Worm (Caenorhabditis elegans): Measurements from ENCODE around the gene str-162.

str-162 gene

DNA sequence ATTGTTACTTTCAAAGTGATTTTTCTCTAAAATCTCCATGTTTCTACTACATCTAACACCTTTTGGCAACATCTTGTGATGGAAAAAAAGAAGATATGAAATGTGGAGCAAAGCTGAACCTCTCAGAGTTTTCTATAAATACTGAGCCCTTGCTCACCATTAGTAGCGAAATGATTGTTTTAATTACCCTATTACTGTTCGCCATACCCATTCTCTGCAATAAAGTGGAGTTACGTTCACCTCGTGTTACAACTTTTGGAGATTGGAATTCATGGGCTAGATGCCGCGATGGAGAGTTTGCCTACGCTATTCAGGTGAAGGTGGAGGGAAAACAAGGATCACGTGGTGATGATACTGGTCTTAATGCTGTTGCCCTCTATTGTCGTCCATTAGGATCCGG, 28.4 kb upstream of the str-162 start, which contains the start of gene txt-3:
TSS of gene txt-3 (plus strand) at position 125 of the 400 bp plus-strand sequence.
- no peak for TF ChIP-seq ztf-4 (tag; optimal IDR thresholded peaks at IDR 0.05)
- TF ChIP-seq mdl-1 (tag; optimal IDR thresholded peaks at IDR 0.05), result no peak
- no peak for TF ChIP-seq nhr-43 (tag; optimal IDR thresholded peaks at IDR 0.05; ENCODE audit: poor library complexity, severe bottlenecking)
- no peak for TF ChIP-seq nfya-1 (tag; optimal IDR thresholded peaks at IDR 0.05; ENCODE audit: insufficient read depth)
- no peak for TF ChIP-seq R02D3.7 (tag; optimal IDR thresholded peaks at IDR 0.05)
- TF ChIP-seq pqm-1 (tag; optimal IDR thresholded peaks at IDR 0.05), result no peak
- no peak for TF ChIP-seq elt-3 (tag; optimal IDR thresholded peaks at IDR 0.05)
- TF ChIP-seq nhr-76 (tag; optimal IDR thresholded peaks at IDR 0.05), result no peak
- TF ChIP-seq ceh-16 (tag; optimal IDR thresholded peaks at IDR 0.05), result no peak
- no peak for TF ChIP-seq ceh-28 (tag; optimal IDR thresholded peaks at IDR 0.05)
- TF ChIP-seq nhr-12 (tag; optimal IDR thresholded peaks at IDR 0.05), result no peak
- no peak for TF ChIP-seq eor-1 (tag; optimal IDR thresholded peaks at IDR 0.05)
- TF ChIP-seq unc-62 (GFP tag; optimal IDR thresholded peaks at IDR 0.05), result no peak
- TF ChIP-seq fkh-2 (tag; optimal IDR thresholded peaks at IDR 0.05), result no peak
- TF ChIP-seq skn-1 (tag; optimal IDR thresholded peaks at IDR 0.05), result no peak
- TF ChIP-seq ztf-11 (tag; optimal IDR thresholded peaks at IDR 0.05), result no peak
- TF ChIP-seq daf-12 (tag; optimal IDR thresholded peaks at IDR 0.05), result no peak
- no peak for TF ChIP-seq nhr-237 (tag; optimal IDR thresholded peaks at IDR 0.05)
- no peak for TF ChIP-seq nhr-25 (tag; optimal IDR thresholded peaks at IDR 0.05)

DNA sequence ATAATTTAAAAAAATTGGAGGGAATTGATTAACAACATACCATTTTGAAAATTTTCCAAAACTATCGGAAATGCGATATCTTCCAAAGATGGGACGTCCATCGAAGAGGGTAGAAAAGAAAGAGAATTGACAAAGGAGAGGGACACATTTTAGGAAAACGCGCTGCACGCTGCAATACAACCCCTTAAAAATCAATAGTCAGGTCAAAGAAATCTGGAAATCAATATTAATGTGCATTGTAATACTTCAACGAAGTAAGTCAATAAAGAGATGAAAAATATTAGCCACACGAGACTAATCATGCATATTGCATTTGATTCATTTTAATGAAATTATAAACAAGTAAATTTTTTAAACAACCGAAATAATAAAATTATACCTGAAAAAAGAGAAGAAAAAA, 22.8 kb upstream of the str-162 start, which contains the start of gene Y9C9A.13:
TSS of gene Y9C9A.13 (minus strand) at position 101 of the 400 bp plus-strand sequence.
- TF ChIP-seq hmg-11 (tag; optimal IDR thresholded peaks at IDR 0.05) (no peak), ceh-9 (tag; optimal IDR thresholded peaks at IDR 0.05) (no peak), ceh-82 (tag; optimal IDR thresholded peaks at IDR 0.05) (no peak), ceh-16 (tag; optimal IDR thresholded peaks at IDR 0.05) (no peak), nhr-77 (tag; optimal IDR thresholded peaks at IDR 0.05) (no peak), pqm-1 (tag; optimal IDR thresholded peaks at IDR 0.05) (no peak), nhr-12 (tag; optimal IDR thresholded peaks at IDR 0.05) (no peak), pha-4 (tag; optimal IDR thresholded peaks at IDR 0.05) (no peak), nhr-25 (tag; optimal IDR thresholded peaks at IDR 0.05) (no peak), mdl-1 (tag; optimal IDR thresholded peaks at IDR 0.05) (no peak), fkh-2 (tag; optimal IDR thresholded peaks at IDR 0.05) (no peak), R02D3.7 (tag; optimal IDR thresholded peaks at IDR 0.05) (no peak), ztf-11 (tag; optimal IDR thresholded peaks at IDR 0.05) (no peak), egl-5 (tag; optimal IDR thresholded peaks at IDR 0.05) (no peak), nhr-76 (tag; optimal IDR thresholded peaks at IDR 0.05) (no peak), tbx-2 (tag; optimal IDR thresholded peaks at IDR 0.05) (no peak), ama-1 (optimal IDR thresholded peaks at IDR 0.05) (no peak), eor-1 (tag; optimal IDR thresholded peaks at IDR 0.05) (no peak), daf-12 (tag; optimal IDR thresholded peaks at IDR 0.05) (no peak)

DNA sequence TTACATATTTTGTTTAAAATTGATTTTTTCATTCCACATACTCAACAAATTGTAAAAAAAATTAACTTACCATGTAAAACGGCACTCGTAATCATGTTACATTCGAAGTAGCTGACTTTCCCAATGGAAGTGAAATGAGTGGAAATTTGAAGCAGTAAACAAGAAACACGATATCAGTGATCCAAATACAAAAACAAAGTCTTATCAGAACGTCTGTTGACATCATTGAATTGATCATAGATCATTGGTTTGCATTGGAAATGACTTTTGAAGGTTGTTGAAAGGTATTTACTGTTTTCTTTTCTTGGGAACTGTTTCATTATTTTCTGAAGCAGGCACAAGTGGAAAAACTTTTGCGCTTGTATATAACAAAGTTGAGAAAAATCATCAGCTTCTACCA, 16.2 kb upstream of the str-162 start, which contains the start of gene Y9C9A.16:
TSS of gene Y9C9A.16 (minus strand) at position 131 of the 400 bp plus-strand sequence.
- TF ChIP-seq R02D3.7 (tag; optimal IDR thresholded peaks at IDR 0.05) (no peak), ZK546.5 (tag; optimal IDR thresholded peaks at IDR 0.05) (no peak), mml-1 (tag; optimal IDR thresholded peaks at IDR 0.05) (no peak), tbx-2 (tag; optimal IDR thresholded peaks at IDR 0.05) (no peak), elt-3 (tag; optimal IDR thresholded peaks at IDR 0.05) (no peak), nhr-25 (tag; optimal IDR thresholded peaks at IDR 0.05) (no peak), ceh-16 (tag; optimal IDR thresholded peaks at IDR 0.05) (no peak), egl-5 (tag; optimal IDR thresholded peaks at IDR 0.05) (no peak), elt-1 (tag; optimal IDR thresholded peaks at IDR 0.05) (no peak), eor-1 (tag; optimal IDR thresholded peaks at IDR 0.05) (no peak), unc-39 (tag; optimal IDR thresholded peaks at IDR 0.05) (no peak)

DNA sequence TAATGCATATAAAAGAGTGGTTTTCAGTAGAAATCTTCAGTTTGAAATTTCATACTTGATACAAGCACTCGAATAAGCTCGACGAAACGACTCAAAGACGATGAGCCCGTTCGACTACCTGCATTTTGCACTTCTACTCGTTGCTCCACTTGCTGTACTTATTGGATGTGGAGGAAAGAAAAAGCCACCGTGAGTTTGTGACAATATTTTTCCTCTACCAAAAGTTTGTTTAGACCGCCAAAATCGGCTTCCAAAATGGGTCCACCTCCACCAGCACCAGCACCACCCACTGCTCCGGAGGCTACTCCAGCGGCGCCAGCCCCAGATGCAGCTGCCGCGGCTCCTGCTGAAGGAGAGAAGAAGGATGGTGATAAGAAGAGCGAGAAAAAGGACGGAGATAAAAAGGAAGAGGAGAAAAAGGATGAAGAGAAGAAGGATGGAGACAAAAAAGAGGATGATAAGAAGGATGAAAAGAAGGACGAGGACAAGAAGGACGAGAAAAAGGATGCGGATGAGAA, 15.0 kb upstream of the str-162 start, which contains the start of gene E03H12.5:
TSS of gene E03H12.5 (plus strand) at position 51 of the 518 bp plus-strand sequence.
- TF ChIP-seq ceh-16 (tag; optimal IDR thresholded peaks at IDR 0.05), result no peak
- TF ChIP-seq sea-2 (GFP tag; optimal IDR thresholded peaks at IDR 0.05), result no peak
- TF ChIP-seq nhr-76 (tag; optimal IDR thresholded peaks at IDR 0.05), result no peak
- no peak for TF ChIP-seq skn-1 (tag; optimal IDR thresholded peaks at IDR 0.05)
- no peak for TF ChIP-seq egl-27 (tag; optimal IDR thresholded peaks at IDR 0.05)
- no peak for TF ChIP-seq pha-4 (tag; optimal IDR thresholded peaks at IDR 0.05)
- TF ChIP-seq hmg-11 (tag; optimal IDR thresholded peaks at IDR 0.05), result no peak
- TF ChIP-seq nhr-43 (tag; optimal IDR thresholded peaks at IDR 0.05; ENCODE audit: poor library complexity, severe bottlenecking), result no peak
- no peak for TF ChIP-seq egl-5 (tag; optimal IDR thresholded peaks at IDR 0.05)
- no peak for TF ChIP-seq elt-2 (tag; optimal IDR thresholded peaks at IDR 0.05)
